Worm (Caenorhabditis elegans): Measurements from ENCODE around the gene glb-28.

Gene glb-28

ce11 chrX:15340743-15341142, 23.7 kb upstream of the glb-28 start:
- no peak for TF ChIP-seq him-1 (tag; optimal IDR thresholded peaks at IDR 0.05)
- no peak for TF ChIP-seq W03F9.2 (tag; optimal IDR thresholded peaks at IDR 0.05)
- no peak for TF ChIP-seq dao-5 (tag; optimal IDR thresholded peaks at IDR 0.05)

ce11 chrX:15339807-15340596, 23.0 kb upstream of the glb-28 start, which contains the start of gene Y15E3A.5:
Gene Y15E3A.5 (plus strand): TSS chrX:15340558.
- TF ChIP-seq W03F9.2 (tag; optimal IDR thresholded peaks at IDR 0.05) (no peak), him-1 (tag; optimal IDR thresholded peaks at IDR 0.05) (no peak), dao-5 (tag; optimal IDR thresholded peaks at IDR 0.05) (no peak)

- no peak for TF ChIP-seq W03F9.2 (tag; optimal IDR thresholded peaks at IDR 0.05)
- TF ChIP-seq him-1 (tag; optimal IDR thresholded peaks at IDR 0.05): no peak
- no peak for TF ChIP-seq dao-5 (tag; optimal IDR thresholded peaks at IDR 0.05)
Measured at ce11 chrX:15338195-15338594, 21.1 kb upstream of the glb-28 start.

ce11 chrX:15336392-15336791, 19.3 kb upstream of the glb-28 start:
- TF ChIP-seq W03F9.2 (tag; optimal IDR thresholded peaks at IDR 0.05) (no peak), dao-5 (tag; optimal IDR thresholded peaks at IDR 0.05) (no peak), him-1 (tag; optimal IDR thresholded peaks at IDR 0.05) (no peak)

- no peak for TF ChIP-seq him-1 (tag; optimal IDR thresholded peaks at IDR 0.05)
- TF ChIP-seq W03F9.2 (tag; optimal IDR thresholded peaks at IDR 0.05): no peak
- TF ChIP-seq dao-5 (tag; optimal IDR thresholded peaks at IDR 0.05): no peak
Measured at ce11 chrX:15335636-15336035, 18.6 kb upstream of the glb-28 start.

DNA sequence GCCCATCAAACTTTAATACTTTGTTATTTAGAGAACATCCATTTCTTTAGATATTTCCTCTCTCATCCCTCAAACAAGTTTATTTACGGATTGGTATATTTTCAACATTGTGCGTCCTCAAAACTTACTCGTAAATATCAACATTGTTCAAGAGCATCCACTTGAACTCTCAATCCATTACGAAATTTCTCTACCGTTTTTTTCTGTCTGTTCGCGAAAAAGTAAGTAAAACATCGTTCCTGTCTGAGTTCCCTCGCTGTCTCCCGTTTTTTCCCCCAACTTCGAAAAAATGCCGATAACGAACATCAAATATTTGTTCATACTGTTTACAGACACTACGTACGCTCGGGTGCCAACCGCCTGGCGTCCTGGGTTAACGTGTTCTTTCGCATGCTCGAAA, 17.9 kb upstream of the glb-28 start:
- TF ChIP-seq W03F9.2 (tag; optimal IDR thresholded peaks at IDR 0.05) (no peak), him-1 (tag; optimal IDR thresholded peaks at IDR 0.05) (no peak), dao-5 (tag; optimal IDR thresholded peaks at IDR 0.05) (no peak)

- TF ChIP-seq dao-5 (tag; optimal IDR thresholded peaks at IDR 0.05): no peak
- no peak for TF ChIP-seq him-1 (tag; optimal IDR thresholded peaks at IDR 0.05)
- no peak for TF ChIP-seq W03F9.2 (tag; optimal IDR thresholded peaks at IDR 0.05)
Measured at ce11 chrX:15330664-15331063, 13.6 kb upstream of the glb-28 start, which contains the start of gene Y15E3A.4. Gene Y15E3A.4 (plus strand): TSS chrX:15330964.

DNA sequence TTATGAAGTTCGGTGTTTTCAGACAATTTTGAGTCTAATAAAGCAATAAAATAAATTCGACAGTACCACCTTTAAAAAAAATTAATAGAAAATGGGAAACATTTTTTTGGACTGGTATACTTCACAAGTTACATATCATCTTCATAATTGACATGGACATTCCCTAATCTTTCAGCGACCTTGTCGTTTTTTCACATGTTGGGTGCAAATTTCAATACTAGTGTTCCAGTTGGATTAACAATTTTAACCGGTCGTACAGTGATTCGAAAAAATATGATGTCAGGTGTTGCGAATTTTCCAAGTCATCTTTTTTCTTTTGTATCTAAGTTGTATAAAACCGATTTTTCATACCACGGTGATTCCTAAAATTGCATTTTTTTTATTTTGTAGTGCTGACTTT, 11.3 kb upstream of the glb-28 start:
- TF ChIP-seq him-1 (tag; optimal IDR thresholded peaks at IDR 0.05) (no peak), dao-5 (tag; optimal IDR thresholded peaks at IDR 0.05) (no peak), W03F9.2 (tag; optimal IDR thresholded peaks at IDR 0.05) (no peak)

DNA sequence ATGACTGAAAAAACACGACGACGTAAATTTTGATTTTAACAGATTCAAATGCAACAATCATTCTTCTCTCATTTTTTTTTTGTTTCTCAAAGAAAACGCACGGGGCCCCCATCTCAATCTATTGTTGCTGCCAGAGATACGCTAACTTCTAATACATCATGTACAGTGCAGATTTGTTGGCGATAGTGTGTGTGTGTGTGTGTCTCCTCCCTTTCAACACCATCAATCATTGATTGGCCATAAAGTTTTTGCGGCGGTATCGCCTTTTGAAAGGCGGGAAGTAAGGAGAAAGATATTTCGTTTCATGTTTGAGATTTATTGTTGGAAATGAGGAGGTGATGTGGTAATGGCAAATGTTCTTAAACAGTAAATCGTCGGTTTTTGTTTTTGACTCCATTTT, 10.2 kb upstream of the glb-28 start:
- TF ChIP-seq dao-5 (tag; optimal IDR thresholded peaks at IDR 0.05) (no peak), him-1 (tag; optimal IDR thresholded peaks at IDR 0.05) (no peak), W03F9.2 (tag; optimal IDR thresholded peaks at IDR 0.05) (no peak)

DNA sequence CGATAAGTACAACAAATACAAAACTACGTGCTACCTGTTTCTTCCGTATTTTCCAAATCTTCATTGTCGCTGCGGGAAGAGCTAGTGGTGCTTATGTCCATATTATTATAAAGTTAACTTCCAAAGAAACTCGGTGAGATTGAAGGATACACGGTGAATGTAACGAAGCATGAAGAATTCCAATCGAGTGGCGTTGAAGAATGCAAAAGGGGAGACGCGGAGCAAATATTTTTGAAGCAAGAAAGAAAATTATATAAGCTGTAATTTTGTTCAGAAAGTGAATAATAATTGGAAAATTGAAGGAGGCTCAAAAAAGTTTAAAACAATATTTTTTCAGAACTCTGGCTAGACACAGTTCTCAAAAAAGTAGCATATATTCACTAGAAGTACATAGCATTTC, 8.7 kb upstream of the glb-28 start, which contains the start of gene Y15E3A.3:
Y15E3A.3 (minus strand) TSS at position 101 of the 400 bp plus-strand sequence.
- TF ChIP-seq W03F9.2 (tag; optimal IDR thresholded peaks at IDR 0.05): no peak
- TF ChIP-seq him-1 (tag; optimal IDR thresholded peaks at IDR 0.05): no peak
- no peak for TF ChIP-seq dao-5 (tag; optimal IDR thresholded peaks at IDR 0.05)

ce11 chrX:15321791-15322190, 4.7 kb upstream of the glb-28 start:
- TF ChIP-seq dao-5 (tag; optimal IDR thresholded peaks at IDR 0.05) (no peak), him-1 (tag; optimal IDR thresholded peaks at IDR 0.05) (no peak), W03F9.2 (tag; optimal IDR thresholded peaks at IDR 0.05) (no peak)

- TF ChIP-seq him-1 (tag; optimal IDR thresholded peaks at IDR 0.05): no peak
- no peak for TF ChIP-seq dao-5 (tag; optimal IDR thresholded peaks at IDR 0.05)
- TF ChIP-seq W03F9.2 (tag; optimal IDR thresholded peaks at IDR 0.05): no peak
Measured at ce11 chrX:15321217-15321616, 4.2 kb upstream of the glb-28 start.

ce11 chrX:15312681-15313080, 4.4 kb downstream of the glb-28 start:
- TF ChIP-seq dao-5 (tag; optimal IDR thresholded peaks at IDR 0.05) (no peak), him-1 (tag; optimal IDR thresholded peaks at IDR 0.05) (no peak), W03F9.2 (tag; optimal IDR thresholded peaks at IDR 0.05) (no peak)

ce11 chrX:15312073-15312472, 5.0 kb downstream of the glb-28 start:
- TF ChIP-seq W03F9.2 (tag; optimal IDR thresholded peaks at IDR 0.05) (no peak), dao-5 (tag; optimal IDR thresholded peaks at IDR 0.05) (no peak), him-1 (tag; optimal IDR thresholded peaks at IDR 0.05) (no peak)

- TF ChIP-seq him-1 (tag; optimal IDR thresholded peaks at IDR 0.05): no peak
- no peak for TF ChIP-seq W03F9.2 (tag; optimal IDR thresholded peaks at IDR 0.05)
- no peak for TF ChIP-seq dao-5 (tag; optimal IDR thresholded peaks at IDR 0.05)
Measured at ce11 chrX:15310986-15311385, 6.1 kb downstream of the glb-28 start.
